Fruit fly (Drosophila melanogaster) whole organism: ENCODE results near the gene CG43062.

Experiments
- CG8478 ChIP-seq: fragments of >200 bp; optimal IDR thresholded peaks from 2 replicates; lab custom pipeline; 2018; ENCODE audit warnings: inconsistent platforms
- Dll ChIP-seq: fragments of >200 bp; optimal IDR thresholded peaks from 2 replicates; lab custom pipeline; 2017
- EcR ChIP-seq, 2 experiments: fragments of >200 bp; optimal IDR thresholded peaks; 2 replicates each; lab custom pipeline; 2017; ENCODE audit warnings: missing biosample characterization in 2 of 2, missing genetic modification characterization in 2 of 2, missing genetic modification reagents in 2 of 2
- pan ChIP-seq: fragments of >200 bp; optimal IDR thresholded peaks from 2 replicates; lab custom pipeline; 2017
- psq ChIP-seq: fragments of >200 bp; optimal IDR thresholded peaks from 2 replicates; lab custom pipeline; 2017
- usp ChIP-seq: fragments of >200 bp; optimal IDR thresholded peaks from 2 replicates; lab custom pipeline; 2017; ENCODE audit warnings: missing biosample characterization, missing genetic modification characterization, mixed read lengths

DNA sequence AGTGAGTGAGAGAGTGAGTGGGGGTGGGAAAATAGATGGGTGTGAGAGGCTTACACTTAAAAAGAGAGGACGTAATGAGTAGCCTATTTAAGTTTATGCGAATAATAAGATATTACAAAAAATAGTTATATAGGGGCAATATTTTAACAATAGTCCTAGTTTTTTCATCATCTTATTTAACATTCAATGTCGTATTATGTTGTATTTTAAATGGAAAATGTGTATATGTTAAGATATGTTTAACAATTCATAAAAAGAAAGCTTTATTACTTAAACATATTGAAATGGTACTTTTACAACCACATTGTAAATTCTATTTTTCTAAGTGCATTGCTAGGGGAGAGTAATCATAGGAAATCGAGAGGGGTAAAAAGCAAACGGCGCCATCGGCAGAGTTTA is 23.9 kb downstream of the CG43062 start:
- no peak for TF ChIP-seq CG8478
- no peak for TF ChIP-seq EcR (GFP tag; optimal IDR thresholded peaks at IDR 0.05; lab: Kevin White, UChicago)
- TF ChIP-seq usp (GFP tag; lab: Kevin White, UChicago) = no peak
- TF ChIP-seq psq = no peak
- TF ChIP-seq pan = no peak
- no peak for TF ChIP-seq Dll
